Worm (Caenorhabditis elegans) whole organism, dauer: Measurements from ENCODE around the gene Y45F10D.6.

ENCODE experiments used
- unc-62 ChIP-seq: sonication (generic microtip); optimal IDR thresholded peaks from 2 replicates; lab custom pipeline; 2017; ENCODE audit warnings: missing biosample characterization, missing genetic modification reagents, missing genetic modification characterization

Gene Y45F10D.6

DNA sequence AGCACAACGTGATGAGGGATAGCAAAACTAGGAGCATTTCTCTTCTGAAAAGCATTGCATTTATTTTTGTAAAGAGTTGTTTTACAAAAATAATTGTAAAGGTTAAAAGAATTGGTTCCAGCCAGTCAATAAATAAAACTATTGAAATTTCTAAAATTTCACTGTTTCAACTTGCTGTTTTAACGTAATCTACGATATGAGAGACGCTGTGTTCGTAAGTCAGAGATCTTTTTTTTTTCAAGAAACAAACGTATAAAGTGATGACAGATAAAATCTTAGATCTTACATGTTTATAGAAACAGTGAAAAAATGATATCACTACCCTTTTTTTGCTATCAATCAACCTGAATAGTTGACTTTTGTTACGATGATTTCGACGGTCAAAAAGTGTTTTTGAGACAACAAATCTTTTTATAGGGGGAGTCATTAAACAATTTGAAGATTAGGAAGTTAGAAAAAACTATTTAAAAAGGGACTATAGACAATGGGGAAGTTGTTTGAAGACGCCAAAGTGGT is at the start of gene Y45F10D.6:
Gene Y45F10D.6, minus strand, starts transcription at position 51 of the 516 bp plus-strand sequence.
- TF ChIP-seq unc-62 (GFP tag; lab: Kevin White, UChicago) = no peak

DNA sequence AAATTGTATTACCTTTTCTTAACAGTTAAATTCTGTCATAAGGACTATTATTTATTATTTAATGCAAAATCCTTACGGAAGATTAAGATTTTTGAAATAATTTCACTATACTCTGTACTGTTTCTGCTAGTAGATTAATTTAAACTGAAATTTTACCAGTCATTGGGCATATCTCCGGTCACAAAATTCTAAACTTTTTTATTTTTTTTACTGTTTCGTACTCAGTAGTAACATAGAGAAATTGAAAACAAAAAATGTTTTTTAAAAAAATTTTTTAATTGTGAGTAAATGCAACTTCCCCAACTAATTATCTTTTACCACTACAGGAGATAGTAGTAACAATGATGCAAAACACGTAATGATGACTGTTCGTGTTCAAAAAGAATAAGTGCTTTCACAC is 40.6 kb upstream of the Y45F10D.6 start:
- no peak for TF ChIP-seq unc-62 (GFP tag; lab: Kevin White, UChicago)

DNA sequence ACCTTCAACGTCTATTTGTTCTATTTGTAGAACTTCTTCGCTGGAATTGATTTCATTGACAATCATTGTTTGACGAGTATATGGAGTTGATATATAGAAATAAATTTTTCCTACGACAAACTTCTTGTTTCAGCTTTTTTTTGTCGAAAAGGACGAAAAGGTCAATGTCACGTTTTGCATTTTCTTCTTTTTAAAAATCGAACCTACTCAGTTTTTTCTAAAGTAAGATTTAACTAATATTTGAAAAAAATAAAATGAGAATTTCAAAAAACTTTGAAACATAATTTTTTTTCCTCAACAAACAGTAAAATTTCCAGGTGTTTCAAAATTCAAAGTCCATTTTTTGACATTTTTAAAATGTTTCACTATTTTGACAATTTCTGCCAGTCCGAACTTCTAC is 38.6 kb upstream of the Y45F10D.6 start, which contains the start of gene H08M01.1:
Gene H08M01.1, minus strand, starts transcription at position 101 of the 400 bp plus-strand sequence.
- TF ChIP-seq unc-62 (GFP tag; lab: Kevin White, UChicago) = no peak

DNA sequence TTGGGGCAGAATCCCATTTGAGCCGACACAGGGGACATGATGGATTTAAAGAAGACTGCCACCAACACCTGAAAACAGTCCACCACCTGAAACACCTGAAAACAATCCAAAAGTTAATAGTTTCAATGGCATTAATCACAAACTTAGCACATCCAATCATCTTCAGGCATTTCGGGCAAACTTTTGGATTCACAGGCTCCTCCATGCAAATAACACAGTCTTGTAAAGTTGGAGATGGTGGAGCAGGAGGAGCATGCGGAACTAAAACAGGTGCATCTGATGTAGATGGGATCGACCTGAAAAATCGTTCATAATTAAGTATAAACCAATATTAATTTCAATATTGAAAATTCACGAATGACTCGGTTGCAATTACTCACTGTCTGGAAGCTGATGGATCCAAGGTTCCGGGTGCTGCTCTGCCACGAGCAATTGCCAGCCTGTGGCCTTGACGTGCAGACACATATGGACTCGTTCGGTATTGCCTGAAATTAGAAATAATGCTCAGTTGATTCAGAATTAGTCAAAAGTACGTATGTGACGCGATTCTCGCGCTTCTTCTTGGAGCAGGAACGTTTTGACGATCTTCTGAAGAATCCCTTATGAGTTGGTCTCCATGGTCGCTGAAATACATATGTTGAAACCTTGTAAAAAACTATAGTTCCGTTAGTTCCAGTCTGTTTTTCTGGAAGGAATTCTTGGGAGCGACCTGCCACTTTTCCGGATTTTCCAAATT is 36.9 kb upstream of the Y45F10D.6 start:
- TF ChIP-seq unc-62 (GFP tag; lab: Kevin White, UChicago) = no peak

DNA sequence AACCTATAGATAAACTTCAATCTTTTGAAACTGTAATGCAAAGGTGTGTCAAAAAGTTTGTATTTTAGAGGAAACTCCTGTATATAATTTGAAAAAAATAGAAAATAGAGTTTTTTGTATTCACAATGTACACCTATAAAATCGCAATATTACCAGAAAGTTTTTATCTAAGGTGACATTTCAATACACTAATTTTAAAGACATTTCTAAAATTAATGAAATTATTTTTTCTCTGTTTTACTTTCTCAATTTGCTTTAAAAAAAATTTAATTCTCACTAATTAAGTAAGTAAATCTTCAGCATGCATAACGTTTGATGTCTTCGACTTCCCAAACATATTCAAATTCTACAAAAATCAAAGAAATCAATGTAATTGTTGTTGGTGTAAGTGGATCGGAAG is 29.9 kb upstream of the Y45F10D.6 start, which contains the start of gene rga-5:
Gene rga-5, plus strand, starts transcription at position 301 of the 400 bp plus-strand sequence.
- no peak for TF ChIP-seq unc-62 (GFP tag; lab: Kevin White, UChicago)

DNA sequence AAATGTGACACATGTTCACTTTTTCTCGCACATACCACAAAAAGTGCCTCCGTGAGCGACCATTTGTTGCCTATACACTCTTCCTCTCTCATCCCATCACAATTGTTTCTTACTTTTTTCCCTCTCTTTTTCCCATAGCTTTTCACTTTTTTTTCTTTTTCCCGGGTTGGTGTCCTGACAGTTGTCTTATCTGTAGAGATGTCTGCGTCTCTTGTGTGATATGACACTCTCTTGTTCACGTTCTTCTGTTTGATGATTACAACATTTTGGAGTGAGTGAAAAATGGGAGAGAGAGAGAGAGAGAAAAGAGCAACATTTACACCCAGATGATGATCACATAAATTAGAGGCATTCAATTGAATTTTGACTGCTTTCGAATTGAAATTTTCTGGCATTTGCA is 28.7 kb upstream of the Y45F10D.6 start:
- TF ChIP-seq unc-62 (GFP tag; lab: Kevin White, UChicago) = no peak

DNA sequence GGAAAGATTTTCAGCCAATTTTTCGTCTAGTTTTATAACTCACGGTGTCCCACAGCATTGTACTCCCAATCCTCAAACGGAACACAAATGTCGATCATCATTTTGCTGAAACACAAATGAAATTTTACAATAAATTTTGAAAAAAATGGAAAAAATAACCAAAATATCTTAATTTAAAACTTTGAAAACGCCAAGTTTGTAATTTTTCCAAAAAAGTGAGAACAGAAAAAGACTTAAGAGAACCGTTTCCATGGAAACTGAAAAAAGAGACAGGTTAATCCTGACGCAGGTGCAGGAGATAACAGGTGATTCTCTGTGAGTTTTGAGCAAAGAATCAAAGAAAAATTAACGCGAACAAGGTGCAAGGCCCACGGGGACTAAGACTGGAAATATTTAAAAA is 23.2 kb upstream of the Y45F10D.6 start, which contains the start of gene Y45F10D.15:
Gene Y45F10D.15, minus strand, starts transcription at position 101 of the 400 bp plus-strand sequence.
- no peak for TF ChIP-seq unc-62 (GFP tag; lab: Kevin White, UChicago)

DNA sequence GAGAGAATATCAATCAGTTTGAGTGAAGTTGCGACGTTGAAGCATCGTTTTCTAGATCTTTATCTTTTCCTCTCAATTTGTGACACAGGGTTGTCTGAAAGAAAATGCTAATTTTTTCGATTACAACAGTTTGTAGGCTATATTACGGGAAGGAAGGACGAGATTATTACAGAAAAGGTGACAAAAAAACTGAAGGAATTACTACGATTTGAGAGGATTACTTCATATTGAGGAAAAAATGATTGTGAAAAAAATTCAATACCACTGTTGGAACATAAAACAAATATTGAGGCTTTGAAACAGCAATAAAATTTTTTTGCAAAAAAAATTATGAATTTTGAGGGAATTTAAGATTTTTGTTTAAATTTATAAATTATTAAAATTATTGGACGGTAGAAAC is 10.0 kb upstream of the Y45F10D.6 start, which contains the start of gene Y45F10D.14:
Gene Y45F10D.14, minus strand, starts transcription at position 101 of the 400 bp plus-strand sequence.
- TF ChIP-seq unc-62 (GFP tag; lab: Kevin White, UChicago) = no peak

DNA sequence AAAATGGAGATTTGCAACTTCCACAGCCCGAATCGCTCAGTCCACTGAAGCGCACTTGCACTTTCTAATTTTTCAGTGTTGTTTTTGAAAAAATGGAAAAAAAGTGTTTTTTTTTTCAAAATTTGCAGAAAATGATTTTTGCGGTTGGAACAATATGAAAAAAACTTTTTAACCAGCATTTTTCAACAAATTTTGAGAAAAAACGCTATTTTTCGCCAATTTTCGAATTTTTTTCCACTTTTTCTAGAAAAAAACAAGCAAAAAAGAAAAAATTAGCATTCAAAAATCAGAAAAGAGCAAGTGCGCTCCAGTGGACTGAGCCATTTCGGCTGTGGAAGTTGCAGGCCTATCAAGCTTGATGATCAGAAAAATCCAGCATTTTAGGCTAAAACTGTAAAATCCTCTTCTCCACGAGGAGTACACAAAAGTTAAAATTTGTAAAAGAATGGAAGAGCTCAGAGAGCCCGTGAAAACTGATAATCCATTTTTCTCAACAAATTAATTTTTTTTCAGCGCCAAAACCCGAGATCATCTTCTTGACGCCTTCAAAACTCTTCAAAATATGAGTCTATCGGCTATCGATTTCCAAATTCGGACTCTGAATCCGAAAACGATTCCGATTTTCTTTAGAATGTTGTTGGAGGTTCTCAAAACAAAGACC is 2.3 kb downstream of the Y45F10D.6 start:
- TF ChIP-seq unc-62 (GFP tag; lab: Kevin White, UChicago) = no peak

DNA sequence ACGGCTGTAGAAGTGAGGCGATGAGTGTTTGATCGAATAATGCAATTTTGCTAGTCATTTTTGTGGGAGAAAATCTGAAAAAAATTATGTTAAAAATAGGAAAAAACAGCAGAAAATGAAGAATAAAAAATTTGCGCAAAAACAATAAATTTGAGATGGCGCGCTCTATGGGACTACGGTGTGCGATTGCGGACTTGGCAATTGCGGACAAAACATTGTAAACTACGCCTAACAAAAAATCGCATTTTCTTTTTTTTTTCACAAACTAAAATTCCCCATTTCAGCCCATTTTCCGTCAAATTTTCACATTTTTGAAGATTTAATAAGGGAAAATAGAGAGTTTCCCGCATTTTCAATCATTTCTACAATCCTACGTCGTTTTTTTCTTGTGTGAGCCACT is 9.1 kb downstream of the Y45F10D.6 start, which contains the start of the genes sas-6 and Y45F10D.7:
Gene sas-6, minus strand, starts transcription at position 80 of the 400 bp plus-strand sequence.
Gene Y45F10D.7, plus strand, starts transcription at position 256 of the 400 bp plus-strand sequence.
- no peak for TF ChIP-seq unc-62 (GFP tag; lab: Kevin White, UChicago)

DNA sequence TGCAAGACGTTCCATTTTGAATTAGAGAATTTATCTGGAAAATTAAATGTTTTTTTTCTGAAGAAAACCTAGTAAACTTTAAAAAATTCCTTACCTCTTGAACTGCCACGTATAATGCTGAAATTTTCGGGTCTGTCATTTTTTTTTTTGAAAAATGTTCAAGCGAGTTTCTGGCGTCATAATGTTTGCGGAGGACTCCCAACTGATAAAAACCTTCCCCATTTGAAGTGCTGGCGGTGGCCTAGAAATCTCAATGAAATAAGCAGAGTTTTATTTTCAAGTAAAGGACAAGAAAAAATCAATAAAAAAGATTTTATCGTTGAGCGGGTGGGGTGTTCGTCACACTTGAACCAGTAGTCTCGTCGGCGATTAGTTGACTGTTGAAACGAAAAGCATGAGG is 11.0 kb downstream of the Y45F10D.6 start, which contains the start of gene icap-1:
Gene icap-1, minus strand, starts transcription at position 272 of the 400 bp plus-strand sequence.
- TF ChIP-seq unc-62 (GFP tag; lab: Kevin White, UChicago) = no peak

DNA sequence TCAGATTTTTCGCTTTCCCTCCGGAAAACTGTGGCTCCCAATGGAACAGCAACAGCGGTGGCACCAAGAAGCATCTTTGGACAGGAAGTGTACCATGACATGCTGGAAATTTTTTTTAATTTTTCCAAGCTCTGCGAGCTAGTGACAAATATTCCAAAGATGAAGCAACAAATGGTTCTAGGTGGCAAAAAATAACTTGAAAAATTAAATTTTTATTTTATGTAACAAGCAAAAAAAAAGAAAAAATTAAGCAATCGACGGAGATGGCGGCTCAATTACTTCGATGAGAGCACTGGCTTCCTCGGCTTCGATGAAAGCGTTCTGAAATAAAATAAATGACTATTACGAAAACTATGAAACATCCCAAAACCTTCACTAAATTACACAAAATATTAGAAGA is 12.2 kb downstream of the Y45F10D.6 start, which contains the start of gene lact-9:
Gene lact-9, minus strand, starts transcription at position 101 of the 400 bp plus-strand sequence.
- TF ChIP-seq unc-62 (GFP tag; lab: Kevin White, UChicago) = no peak

DNA sequence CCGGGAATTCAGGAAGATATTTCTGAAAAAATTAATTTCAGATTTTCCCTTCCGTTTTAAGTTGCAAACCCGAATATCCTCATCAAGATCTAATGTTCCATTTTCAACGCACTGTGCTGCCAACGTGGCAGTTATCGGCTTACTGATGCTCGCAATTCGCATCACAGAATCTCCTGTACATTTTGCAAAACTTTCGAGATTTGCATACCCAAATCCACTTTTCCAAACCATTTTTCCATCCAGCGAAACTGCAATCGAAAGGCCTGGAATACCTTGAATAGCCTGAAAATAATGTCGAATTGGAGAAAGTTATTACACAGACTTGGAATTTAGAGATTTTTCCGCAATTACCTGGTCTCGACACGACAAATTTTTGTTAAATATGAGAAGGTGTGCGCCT is 12.9 kb downstream of the Y45F10D.6 start:
- TF ChIP-seq unc-62 (GFP tag; lab: Kevin White, UChicago) = no peak

DNA sequence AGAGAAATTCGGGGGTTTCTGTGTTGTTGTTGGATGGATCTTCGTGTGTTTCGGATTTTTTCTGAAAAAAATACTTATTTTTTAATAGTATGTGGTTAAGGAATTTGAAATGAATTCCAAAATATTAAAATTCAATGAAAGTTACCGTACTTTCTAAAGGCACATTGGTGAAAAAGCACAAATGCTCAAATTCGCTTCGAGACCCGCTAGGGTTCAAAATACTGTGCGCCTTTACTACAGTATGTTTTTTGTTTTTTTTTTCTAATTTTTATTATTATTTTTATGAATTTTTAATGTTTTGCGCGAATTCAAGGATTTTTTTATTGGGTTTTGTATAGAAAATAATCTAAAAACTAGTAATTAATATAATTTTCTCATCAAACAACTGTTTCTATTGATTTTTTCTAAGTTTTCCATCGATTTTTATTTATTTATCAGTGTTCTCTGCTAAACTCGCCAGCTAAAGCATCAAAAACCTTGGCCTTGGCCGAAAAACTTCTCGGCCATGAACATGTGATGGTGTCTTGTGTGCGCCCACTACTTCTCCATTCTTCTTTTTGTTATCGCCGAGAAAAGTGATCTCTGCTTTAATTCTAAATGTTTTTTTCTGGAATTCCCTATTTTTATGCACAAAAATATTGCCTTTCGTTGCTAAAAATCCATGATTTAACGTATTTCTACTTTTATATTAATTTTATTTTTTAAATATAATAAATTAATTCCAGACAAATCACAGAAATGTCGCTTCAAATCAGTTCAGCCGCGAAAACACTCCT is 14.3 kb downstream of the Y45F10D.6 start, which contains the start of gene iscu-1:
Gene iscu-1, plus strand, starts transcription at position 726 of the 776 bp plus-strand sequence.
- no peak for TF ChIP-seq unc-62 (GFP tag; lab: Kevin White, UChicago)

DNA sequence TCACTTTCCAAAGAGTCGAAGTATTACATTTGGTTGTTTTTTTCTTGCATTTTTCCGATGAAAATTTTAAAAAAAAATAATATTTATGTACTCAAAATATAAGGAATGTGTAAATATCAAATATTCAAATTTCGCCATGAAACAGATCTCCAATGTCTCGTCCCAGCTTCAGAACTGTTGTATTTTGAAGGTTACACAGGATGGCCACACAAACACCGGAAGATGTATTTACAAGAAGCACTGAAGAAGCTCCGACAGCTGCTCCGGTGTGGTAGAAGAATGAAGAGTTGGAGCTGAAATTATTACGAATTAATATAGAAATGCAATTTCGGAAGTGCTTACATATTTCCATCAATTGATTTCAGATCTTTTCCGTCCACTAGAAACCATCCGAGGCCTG is 15.4 kb downstream of the Y45F10D.6 start:
- TF ChIP-seq unc-62 (GFP tag; lab: Kevin White, UChicago) = no peak
